Worm (Caenorhabditis elegans) whole organism, mixed stage, embryonic: Measurements from ENCODE around the gene T23G5.2.
A peak's percentile ranks its signal among the peaks of the same experiment; 100 is the strongest.

Experiments used
- M03D4.4 ChIP-seq: sonication (generic microtip); optimal IDR thresholded peaks from 2 replicates; lab custom pipeline; 2017; ENCODE audit warnings: mild to moderate bottlenecking, missing genetic modification characterization, missing compliant biosample characterization
- bed-3 ChIP-seq: fragments of 200-800 bp; sonication (Bioruptor generic); optimal IDR thresholded peaks from 3 replicates; lab custom pipeline; 2018; ENCODE audit warnings: mild to moderate bottlenecking, missing genetic modification characterization, moderate library complexity, missing compliant biosample characterization
- ceh-39 ChIP-seq: fragments of 150-350 bp; optimal IDR thresholded peaks from 2 replicates; lab custom pipeline; 2014; ENCODE audit warnings: missing biosample characterization, missing genetic modification characterization
- ceh-43 ChIP-seq: fragments of 200-800 bp; sonication (Bioruptor generic); optimal IDR thresholded peaks from 2 replicates; lab custom pipeline; 2018; ENCODE audit warnings: mild to moderate bottlenecking, missing genetic modification characterization, moderate library complexity, missing compliant biosample characterization
- ceh-83 ChIP-seq: fragments of 200-800 bp; sonication (Bioruptor generic); optimal IDR thresholded peaks from 2 replicates; lab custom pipeline; 2018; ENCODE audit warnings: mild to moderate bottlenecking, missing genetic modification characterization, missing compliant biosample characterization
- cnd-1 ChIP-seq: fragments of 200-800 bp; sonication (Bioruptor generic); optimal IDR thresholded peaks from 2 replicates; lab custom pipeline; 2018; ENCODE audit warnings: mild to moderate bottlenecking, missing genetic modification characterization, missing compliant biosample characterization
- drap-1 ChIP-seq: fragments of 200-800 bp; sonication (Bioruptor generic); optimal IDR thresholded peaks from 3 replicates; lab custom pipeline; 2018; ENCODE audit warnings: mild to moderate bottlenecking, missing genetic modification characterization, missing compliant biosample characterization
- elt-1 ChIP-seq: sonication (generic microtip); optimal IDR thresholded peaks from 2 replicates; lab custom pipeline; 2017; ENCODE audit warnings: missing genetic modification characterization, mild to moderate bottlenecking, missing compliant biosample characterization, antibody characterized with exemption, moderate library complexity, borderline replicate concordance; ENCODE audit not compliant: insufficient read depth
- elt-3 ChIP-seq: fragments of 150-350 bp; optimal IDR thresholded peaks from 2 replicates; lab custom pipeline; 2014; ENCODE audit warnings: missing biosample characterization, missing genetic modification characterization
- flh-1 ChIP-seq: fragments of 200-800 bp; sonication (Bioruptor generic); optimal IDR thresholded peaks from 2 replicates; lab custom pipeline; 2018; ENCODE audit warnings: mild to moderate bottlenecking, missing genetic modification characterization, moderate library complexity, missing compliant biosample characterization
- ham-2 ChIP-seq: fragments of 200-800 bp; sonication (Bioruptor generic); optimal IDR thresholded peaks from 2 replicates; lab custom pipeline; 2018; ENCODE audit warnings: mild to moderate bottlenecking, missing genetic modification characterization, missing compliant biosample characterization
- lin-13 ChIP-seq: fragments of 150-350 bp; optimal IDR thresholded peaks from 2 replicates; lab custom pipeline; 2014; ENCODE audit warnings: missing biosample characterization, missing genetic modification characterization
- lin-32 ChIP-seq: fragments of 200-800 bp; sonication (Bioruptor generic); optimal IDR thresholded peaks from 2 replicates; lab custom pipeline; 2018; ENCODE audit warnings: mild to moderate bottlenecking, missing genetic modification characterization, missing compliant biosample characterization
- lsy-2 ChIP-seq: fragments of 150-350 bp; optimal IDR thresholded peaks from 2 replicates; lab custom pipeline; 2014; ENCODE audit warnings: missing biosample characterization, missing genetic modification characterization
- mab-5 ChIP-seq: fragments of 150-350 bp; optimal IDR thresholded peaks from 2 replicates; lab custom pipeline; 2014; ENCODE audit warnings: missing biosample characterization, missing genetic modification characterization
- mep-1 ChIP-seq: fragments of 150-350 bp; optimal IDR thresholded peaks from 2 replicates; lab custom pipeline; 2017; ENCODE audit warnings: missing biosample characterization, missing genetic modification reagents, missing genetic modification characterization, inconsistent platforms
- mls-2 ChIP-seq: sonication (generic microtip); optimal IDR thresholded peaks from 2 replicates; lab custom pipeline; 2016; ENCODE audit warnings: mild to moderate bottlenecking, missing genetic modification characterization, moderate library complexity, missing compliant biosample characterization
- nhr-12 ChIP-seq: fragments of 150-350 bp; optimal IDR thresholded peaks from 2 replicates; lab custom pipeline; 2014; ENCODE audit warnings: missing biosample characterization, missing genetic modification characterization
- nhr-2 ChIP-seq: fragments of 150-350 bp; optimal IDR thresholded peaks from 2 replicates; lab custom pipeline; 2014; ENCODE audit warnings: missing biosample characterization, missing genetic modification characterization
- nhr-237 ChIP-seq: fragments of 150-350 bp; optimal IDR thresholded peaks from 2 replicates; lab custom pipeline; 2014; ENCODE audit warnings: missing biosample characterization, missing genetic modification characterization
- nhr-76 ChIP-seq: sonication (generic microtip); optimal IDR thresholded peaks from 2 replicates; lab custom pipeline; 2017; ENCODE audit warnings: missing biosample characterization, missing genetic modification characterization
- pha-4 ChIP-seq: fragments of 150-350 bp; optimal IDR thresholded peaks from 2 replicates; lab custom pipeline; 2018; ENCODE audit warnings: missing biosample characterization, missing genetic modification reagents, missing genetic modification characterization
- sem-2 ChIP-seq: fragments of 200-800 bp; sonication (Bioruptor generic); optimal IDR thresholded peaks from 2 replicates; lab custom pipeline; 2018; ENCODE audit warnings: mild to moderate bottlenecking, missing genetic modification characterization, missing compliant biosample characterization
- snpc-4 ChIP-seq: fragments of 150-350 bp; optimal IDR thresholded peaks from 2 replicates; lab custom pipeline; 2014; ENCODE audit warnings: missing biosample characterization, missing genetic modification characterization
- sptf-1 ChIP-seq: sonication (generic microtip); optimal IDR thresholded peaks from 2 replicates; lab custom pipeline; 2017; ENCODE audit warnings: mild to moderate bottlenecking, missing genetic modification characterization, moderate library complexity, missing compliant biosample characterization
- tbx-8 ChIP-seq: fragments of 200-800 bp; sonication (Bioruptor generic); optimal IDR thresholded peaks from 2 replicates; lab custom pipeline; 2018; ENCODE audit warnings: mild to moderate bottlenecking, missing genetic modification characterization, moderate library complexity, missing compliant biosample characterization
- unc-120 ChIP-seq: sonication (generic microtip); optimal IDR thresholded peaks from 2 replicates; lab custom pipeline; 2017; ENCODE audit warnings: missing genetic modification characterization, missing compliant biosample characterization; ENCODE audit not compliant: poor library complexity, severe bottlenecking
- unc-39 ChIP-seq: fragments of 150-350 bp; optimal IDR thresholded peaks from 2 replicates; lab custom pipeline; 2014; ENCODE audit warnings: missing biosample characterization, missing genetic modification characterization
- unc-62 ChIP-seq: fragments of 150-350 bp; optimal IDR thresholded peaks from 2 replicates; lab custom pipeline; 2014; ENCODE audit warnings: missing biosample characterization, missing genetic modification reagents, missing genetic modification characterization
- zip-8 ChIP-seq: fragments of 150-350 bp; optimal IDR thresholded peaks from 2 replicates; lab custom pipeline; 2014; ENCODE audit warnings: missing biosample characterization, missing genetic modification characterization
- ztf-11 ChIP-seq: fragments of 150-350 bp; optimal IDR thresholded peaks from 2 replicates; lab custom pipeline; 2014; ENCODE audit warnings: missing biosample characterization, missing genetic modification characterization

T23G5.2 gene

DNA sequence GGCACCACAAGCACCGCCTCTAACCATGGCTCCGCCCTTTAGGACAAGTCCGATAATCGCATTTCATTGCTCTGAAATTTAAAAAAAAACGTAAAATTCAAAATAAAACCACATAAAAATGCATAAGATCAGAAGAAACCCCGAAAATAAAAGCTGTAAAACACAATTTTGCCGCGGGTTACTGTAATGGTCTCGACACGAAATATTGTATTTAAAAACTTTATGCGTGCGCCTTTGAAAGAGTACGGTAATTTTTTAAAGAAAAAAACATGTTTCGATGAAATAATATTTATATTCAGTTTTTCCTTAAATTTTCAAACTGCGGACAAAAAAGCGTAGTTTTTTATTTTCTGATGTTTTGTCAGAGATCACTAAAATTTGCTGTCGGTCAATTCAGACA lies 7.4 kb downstream of the T23G5.2 start, which contains the start of gene rnr-1:
Gene rnr-1 (minus strand): TSS at position 77 of the 400 bp plus-strand sequence.
- TF ChIP-seq ham-2 (GFP tag; lab: Kevin White, UChicago), result no peak
- TF ChIP-seq flh-1 (GFP tag; lab: Kevin White, UChicago), result no peak
- TF ChIP-seq nhr-2, result no peak
- TF ChIP-seq bed-3 (GFP tag; lab: Kevin White, UChicago), result no peak
- TF ChIP-seq cnd-1 (tag; lab: Kevin White, UChicago), result no peak
- TF ChIP-seq nhr-76 (tag; lab: Kevin White, UChicago), result no peak
- no peak for TF ChIP-seq mls-2 (tag; lab: Kevin White, UChicago)
- no peak for TF ChIP-seq snpc-4 (tag; lab: Kevin White, UChicago)
- TF ChIP-seq ceh-39, result no peak
- TF ChIP-seq elt-3 (tag; lab: Kevin White, UChicago), result no peak
- TF ChIP-seq mab-5 (tag; lab: Kevin White, UChicago), result no peak
- TF ChIP-seq drap-1, result no peak
- TF ChIP-seq ceh-83 (GFP tag; lab: Kevin White, UChicago), result no peak
- no peak for TF ChIP-seq nhr-12 (tag; lab: Kevin White, UChicago)
- TF ChIP-seq unc-39 (tag; lab: Kevin White, UChicago), result no peak
- TF ChIP-seq ceh-43, result no peak
- no peak for TF ChIP-seq mep-1 (tag; lab: Kevin White, UChicago)

ce11 chrIII:9228190-9228589 lies 7.9 kb downstream of the T23G5.2 start:
- peak; percentile 24 for TF ChIP-seq mep-1 (tag; lab: Kevin White, UChicago)
- peak; percentile 10 for TF ChIP-seq lin-13 (tag; lab: Kevin White, UChicago)
- TF ChIP-seq nhr-12 (tag; lab: Kevin White, UChicago), result no peak

ce11 chrIII:9224986-9225385 lies 11.1 kb downstream of the T23G5.2 start:
- TF ChIP-seq unc-62 (GFP tag; lab: Kevin White, UChicago), result no peak
- no peak for TF ChIP-seq drap-1
- no peak for TF ChIP-seq nhr-12 (tag; lab: Kevin White, UChicago)
- no peak for TF ChIP-seq bed-3 (GFP tag; lab: Kevin White, UChicago)
- TF ChIP-seq mls-2 (tag; lab: Kevin White, UChicago), result no peak
- TF ChIP-seq nhr-76 (tag; lab: Kevin White, UChicago), result no peak
- TF ChIP-seq ceh-83 (GFP tag; lab: Kevin White, UChicago), result peak; percentile 68
- TF ChIP-seq tbx-8, result no peak

DNA sequence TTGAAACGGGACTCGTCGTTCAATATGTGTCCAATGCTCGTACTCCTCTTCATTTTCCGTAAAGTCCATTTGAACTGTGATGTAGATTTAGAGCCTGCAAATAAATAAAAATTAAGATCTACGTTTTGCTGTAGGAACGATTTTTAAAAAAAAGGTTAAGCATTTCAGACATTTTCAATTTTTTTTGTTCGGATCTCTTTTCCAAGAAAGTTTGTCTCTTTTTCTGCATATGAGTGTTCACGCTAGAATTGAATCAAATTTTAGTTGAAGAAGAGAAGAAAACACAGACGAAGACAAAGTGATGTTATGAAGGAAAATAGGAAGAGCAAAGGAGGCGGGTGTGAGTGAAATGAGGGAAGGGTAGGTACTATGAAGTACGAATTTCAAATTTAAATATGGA lies 20.8 kb downstream of the T23G5.2 start, which contains the start of gene npr-29:
Gene npr-29 (minus strand): TSS at position 101 of the 400 bp plus-strand sequence.
- TF ChIP-seq lin-32 (GFP tag; lab: Kevin White, UChicago) (no peak), ztf-11 (no peak), mep-1 (tag; lab: Kevin White, UChicago) (no peak), ham-2 (GFP tag; lab: Kevin White, UChicago) (no peak)
- TF ChIP-seq, all 35 proteins: peak for 0

DNA sequence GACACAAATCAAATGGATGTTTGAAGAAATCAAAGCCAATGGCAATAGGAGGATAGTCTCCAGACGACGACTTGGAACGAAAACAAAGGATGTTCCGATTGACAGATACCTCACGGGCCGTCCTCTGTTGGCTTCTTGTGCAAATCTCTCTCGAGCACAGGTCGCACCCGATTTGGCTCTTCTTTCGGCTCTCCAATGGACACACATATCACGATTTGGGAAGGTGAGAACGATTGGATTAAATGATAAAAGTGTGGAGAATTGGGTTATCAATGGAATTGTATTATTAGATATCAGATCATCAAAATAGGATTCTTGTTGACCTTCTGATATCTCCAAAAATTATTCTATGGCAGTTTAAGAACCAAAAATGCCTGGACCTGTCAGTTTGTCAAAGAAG lies 29.9 kb downstream of the T23G5.2 start, which contains the start of gene ZC84.1:
Gene ZC84.1 (minus strand): TSS at position 101 of the 400 bp plus-strand sequence.
- no peak for TF ChIP-seq M03D4.4 (tag; lab: Kevin White, UChicago)
- no peak for TF ChIP-seq nhr-76 (tag; lab: Kevin White, UChicago)
- no peak for TF ChIP-seq nhr-12 (tag; lab: Kevin White, UChicago)
- no peak for TF ChIP-seq snpc-4 (tag; lab: Kevin White, UChicago)
- no peak for TF ChIP-seq ceh-43
- no peak for TF ChIP-seq sem-2 (GFP tag; lab: Kevin White, UChicago)
- TF ChIP-seq lsy-2 (tag; lab: Kevin White, UChicago), result no peak
- TF ChIP-seq unc-62 (GFP tag; lab: Kevin White, UChicago), result no peak
- TF ChIP-seq zip-8, result no peak
- no peak for TF ChIP-seq mab-5 (tag; lab: Kevin White, UChicago)
- no peak for TF ChIP-seq unc-39 (tag; lab: Kevin White, UChicago)
- TF ChIP-seq unc-120 (tag; lab: Kevin White, UChicago), result no peak
- no peak for TF ChIP-seq ceh-39
- no peak for TF ChIP-seq nhr-2
- no peak for TF ChIP-seq nhr-237 (tag; lab: Kevin White, UChicago)
- TF ChIP-seq, all 35 proteins: peak for 0

DNA sequence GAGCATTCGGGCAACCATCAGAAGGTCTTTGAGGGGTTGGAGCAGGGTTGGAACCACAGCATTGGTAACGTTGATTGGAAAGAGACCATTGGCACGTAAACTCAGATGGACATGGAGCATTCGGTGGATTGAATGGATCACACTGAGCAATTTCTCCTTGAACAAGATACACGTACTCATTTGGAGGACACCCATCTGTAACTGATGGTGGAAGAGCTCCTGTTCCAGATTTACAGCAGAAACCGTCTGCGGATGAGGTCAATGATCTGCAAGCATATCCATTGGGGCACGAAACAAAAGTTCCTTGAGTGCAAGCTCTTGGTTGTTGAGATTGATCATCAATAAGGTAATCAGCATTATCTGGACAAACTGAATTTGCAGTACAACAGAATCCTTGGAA lies 34.2 kb downstream of the T23G5.2 start:
- TF ChIP-seq cnd-1 (tag; lab: Kevin White, UChicago) (no peak), lin-32 (GFP tag; lab: Kevin White, UChicago) (no peak), ztf-11 (no peak), mab-5 (tag; lab: Kevin White, UChicago) (no peak), ceh-43 (no peak), mep-1 (tag; lab: Kevin White, UChicago) (no peak), sptf-1 (no peak), elt-3 (tag; lab: Kevin White, UChicago) (no peak), ceh-83 (GFP tag; lab: Kevin White, UChicago) (no peak), unc-120 (tag; lab: Kevin White, UChicago) (no peak), mls-2 (tag; lab: Kevin White, UChicago) (no peak), lsy-2 (tag; lab: Kevin White, UChicago) (no peak), nhr-2 (no peak), flh-1 (GFP tag; lab: Kevin White, UChicago) (no peak), nhr-237 (tag; lab: Kevin White, UChicago) (no peak), elt-1 (tag; lab: Kevin White, UChicago) (no peak), pha-4 (tag; lab: Kevin White, UChicago) (no peak), nhr-12 (tag; lab: Kevin White, UChicago) (no peak), tbx-8 (no peak), ham-2 (GFP tag; lab: Kevin White, UChicago) (no peak)
